Fruit fly (Drosophila melanogaster) whole organism, embryonic: ENCODE measurements around the gene Faa.
A peak's percentile ranks its signal among the peaks of the same experiment; 100 is the strongest.

Experiments
- Atf-2 ChIP-seq: fragments of 200-800 bp; sonication (Bioruptor generic); optimal IDR thresholded peaks from 2 replicates; lab custom pipeline; 2016; ENCODE audit warnings: missing biosample characterization, missing genetic modification characterization
- B-H1 ChIP-seq: fragments of 200-800 bp; sonication (Bioruptor generic); IDR thresholded peaks from 3 replicates; pipeline ENCODE4 v1.3.6; 2022; ENCODE audit warnings: missing biosample characterization, missing genetic modification characterization
- Bgb ChIP-seq: fragments of 200-800 bp; sonication (Bioruptor generic); IDR thresholded peaks from 2 replicates; pipeline ENCODE4 v1.3.6; 2022; ENCODE audit warnings: missing biosample characterization, missing genetic modification characterization; ENCODE audit not compliant: partially characterized antibody
- CG11398 ChIP-seq: fragments of 200-800 bp; sonication (Bioruptor generic); optimal IDR thresholded peaks from 2 replicates; lab custom pipeline; 2016; ENCODE audit warnings: missing biosample characterization, missing genetic modification characterization
- CG11504 ChIP-seq: fragments of 200-800 bp; sonication (Bioruptor generic); optimal IDR thresholded peaks from 3 replicates; lab custom pipeline; 2019; ENCODE audit warnings: missing biosample characterization, mild to moderate bottlenecking, missing genetic modification characterization, moderate library complexity
- CG12942 ChIP-seq: fragments of 200-800 bp; sonication (Bioruptor generic); optimal IDR thresholded peaks from 3 replicates; lab custom pipeline; 2016; ENCODE audit warnings: missing biosample characterization, missing genetic modification characterization
- CG13424 ChIP-seq: fragments of 200-800 bp; sonication (Bioruptor generic); optimal IDR thresholded peaks from 2 replicates; lab custom pipeline; 2019; ENCODE audit warnings: missing biosample characterization, mild to moderate bottlenecking, missing genetic modification characterization, moderate library complexity
- CG14965 ChIP-seq: fragments of 200-800 bp; sonication (Bioruptor generic); optimal IDR thresholded peaks from 2 replicates; lab custom pipeline; 2016; ENCODE audit warnings: missing biosample characterization, missing genetic modification characterization, borderline replicate concordance
- CG1603 ChIP-seq: fragments of 200-800 bp; sonication (Bioruptor generic); optimal IDR thresholded peaks from 2 replicates; lab custom pipeline; 2019; ENCODE audit warnings: missing biosample characterization, mild to moderate bottlenecking, missing genetic modification characterization, moderate library complexity
- CG16779 ChIP-seq: fragments of 200-800 bp; sonication (Bioruptor generic); IDR thresholded peaks from 2 replicates; pipeline ENCODE4 v1.3.6; 2022; ENCODE audit warnings: missing biosample characterization, missing genetic modification characterization
- CG2202 ChIP-seq: fragments of 200-800 bp; sonication (Bioruptor generic); optimal IDR thresholded peaks from 2 replicates; lab custom pipeline; 2018; ENCODE audit warnings: missing biosample characterization, mild to moderate bottlenecking, missing genetic modification characterization
- CG30431 ChIP-seq: fragments of 200-800 bp; sonication (Bioruptor generic); optimal IDR thresholded peaks from 2 replicates; lab custom pipeline; 2017; ENCODE audit warnings: missing biosample characterization, missing genetic modification characterization
- CG31441 ChIP-seq: fragments of 200-800 bp; sonication (Bioruptor generic); IDR thresholded peaks from 2 replicates; pipeline ENCODE4 v1.3.6; 2022; ENCODE audit warnings: missing biosample characterization, missing genetic modification characterization
- CG32772 ChIP-seq: fragments of 200-800 bp; sonication (Bioruptor generic); IDR thresholded peaks from 2 replicates; pipeline ENCODE4 v1.3.6; 2022; ENCODE audit warnings: missing biosample characterization, missing genetic modification characterization
- CG3847 ChIP-seq: fragments of 200-800 bp; sonication (Bioruptor generic); IDR thresholded peaks from 2 replicates; pipeline ENCODE4 v1.3.6; 2022; ENCODE audit warnings: missing biosample characterization, missing genetic modification characterization
- CG5180 ChIP-seq: fragments of 200-800 bp; sonication (Bioruptor generic); optimal IDR thresholded peaks from 3 replicates; lab custom pipeline; 2017; ENCODE audit warnings: missing biosample characterization, missing genetic modification characterization, mild to moderate bottlenecking, moderate library complexity, missing genetic modification reagents
- CG8290 ChIP-seq, 3 experiments: fragments of 200-800 bp; sonication (Bioruptor generic); optimal IDR thresholded peaks; 2 replicates each; lab custom pipeline; 2016 to 2019; ENCODE audit warnings: missing biosample characterization in 3 of 3, missing genetic modification characterization in 3 of 3, mild to moderate bottlenecking in 2 of 3, moderate library complexity in 1 of 3
- CG8388 ChIP-seq: fragments of 200-800 bp; sonication (Bioruptor generic); optimal IDR thresholded peaks from 2 replicates; lab custom pipeline; 2019; ENCODE audit warnings: missing biosample characterization, mild to moderate bottlenecking, missing genetic modification characterization, moderate library complexity
- CG8478 ChIP-seq: fragments of >200 bp; optimal IDR thresholded peaks from 2 replicates; lab custom pipeline; 2018
- CG9797 ChIP-seq: fragments of 200-800 bp; sonication (Bioruptor generic); optimal IDR thresholded peaks from 3 replicates; lab custom pipeline; 2018; ENCODE audit warnings: missing biosample characterization, mild to moderate bottlenecking, missing genetic modification characterization
- Dek ChIP-seq: fragments of 200-800 bp; sonication (Bioruptor generic); optimal IDR thresholded peaks from 3 replicates; lab custom pipeline; 2019; ENCODE audit warnings: missing biosample characterization, mild to moderate bottlenecking, missing genetic modification characterization, moderate library complexity
- Doc2 ChIP-seq: fragments of 200-800 bp; sonication (Bioruptor generic); IDR thresholded peaks from 2 replicates; pipeline ENCODE4 v1.3.6; 2022; ENCODE audit warnings: missing biosample characterization, missing genetic modification characterization
- Elba2 ChIP-seq: fragments of 200-800 bp; sonication (Bioruptor generic); optimal IDR thresholded peaks from 3 replicates; lab custom pipeline; 2016; ENCODE audit warnings: missing biosample characterization, missing genetic modification characterization
- HmgZ ChIP-seq: fragments of 200-800 bp; sonication (Bioruptor generic); optimal IDR thresholded peaks from 2 replicates; lab custom pipeline; 2018; ENCODE audit warnings: missing biosample characterization, mild to moderate bottlenecking, missing genetic modification characterization
- Hr3 ChIP-seq: fragments of 200-800 bp; sonication (Bioruptor generic); optimal IDR thresholded peaks from 3 replicates; lab custom pipeline; 2016; ENCODE audit warnings: missing biosample characterization, missing genetic modification characterization
- Vsx1 ChIP-seq: fragments of 200-800 bp; sonication (Bioruptor generic); optimal IDR thresholded peaks from 2 replicates; lab custom pipeline; 2017; ENCODE audit warnings: missing biosample characterization, mild to moderate bottlenecking, missing genetic modification characterization, missing genetic modification reagents
- ase ChIP-seq: fragments of 200-800 bp; sonication (Bioruptor generic); IDR thresholded peaks from 3 replicates; pipeline ENCODE4 v1.3.6; 2022; ENCODE audit warnings: missing biosample characterization, missing genetic modification characterization
- ato ChIP-seq: fragments of 200-800 bp; sonication (Bioruptor generic); IDR thresholded peaks from 2 replicates; pipeline ENCODE4 v1.3.6; 2022; ENCODE audit warnings: missing biosample characterization, missing genetic modification characterization; ENCODE audit not compliant: partially characterized antibody
- bigmax ChIP-seq: fragments of 200-800 bp; sonication (Bioruptor generic); optimal IDR thresholded peaks from 2 replicates; lab custom pipeline; 2018; ENCODE audit warnings: missing biosample characterization, mild to moderate bottlenecking, missing genetic modification characterization
- corto ChIP-seq: fragments of 200-800 bp; sonication (Bioruptor generic); optimal IDR thresholded peaks from 2 replicates; lab custom pipeline; 2016; ENCODE audit warnings: missing biosample characterization, mild to moderate bottlenecking, missing genetic modification characterization, moderate library complexity
- dan ChIP-seq: fragments of 200-800 bp; sonication (Bioruptor generic); IDR thresholded peaks from 2 replicates; pipeline ENCODE4 v1.3.6; 2022; ENCODE audit warnings: missing biosample characterization, missing genetic modification characterization
- dati ChIP-seq: fragments of 200-800 bp; sonication (Bioruptor generic); IDR thresholded peaks from 2 replicates; pipeline ENCODE4 v1.3.6; 2022; ENCODE audit warnings: missing biosample characterization, missing genetic modification characterization
- dmrt11E ChIP-seq: fragments of 200-800 bp; sonication (Bioruptor generic); optimal IDR thresholded peaks from 3 replicates; lab custom pipeline; 2018; ENCODE audit warnings: missing biosample characterization, mild to moderate bottlenecking, missing genetic modification characterization, moderate library complexity
- exex ChIP-seq: fragments of 200-800 bp; sonication (Bioruptor generic); optimal IDR thresholded peaks from 4 replicates; lab custom pipeline; 2018; ENCODE audit warnings: missing biosample characterization, mild to moderate bottlenecking, missing genetic modification characterization, moderate library complexity
- fd96Cb ChIP-seq: fragments of 200-800 bp; sonication (Bioruptor generic); optimal IDR thresholded peaks from 2 replicates; lab custom pipeline; 2018; ENCODE audit warnings: missing biosample characterization, mild to moderate bottlenecking, missing genetic modification characterization, moderate library complexity
- grn ChIP-seq: fragments of 200-800 bp; sonication (Bioruptor generic); optimal IDR thresholded peaks from 3 replicates; lab custom pipeline; 2017; ENCODE audit warnings: missing biosample characterization, missing genetic modification characterization
- hkb ChIP-seq, 2 experiments: fragments of 200-800 bp in 1 of 2; fragments of >200 bp in 1 of 2; sonication (Bioruptor generic) in 1 of 2; IDR thresholded peaks in 1 of 2; optimal IDR thresholded peaks in 1 of 2; 2 replicates each; pipeline versions ENCODE4 v1.3.6 to Lab custom; 2017 to 2022; ENCODE audit warnings: missing biosample characterization in 1 of 2, missing genetic modification characterization in 1 of 2
- lmd ChIP-seq: fragments of 200-800 bp; sonication (Bioruptor generic); IDR thresholded peaks from 2 replicates; pipeline ENCODE4 v1.3.6; 2022; ENCODE audit warnings: missing biosample characterization, missing genetic modification characterization
- maf-S ChIP-seq: fragments of 200-800 bp; sonication (Bioruptor generic); optimal IDR thresholded peaks from 2 replicates; lab custom pipeline; 2016; ENCODE audit warnings: missing biosample characterization, missing genetic modification characterization
- pfk ChIP-seq: fragments of 200-800 bp; sonication (Bioruptor generic); optimal IDR thresholded peaks from 2 replicates; lab custom pipeline; 2018; ENCODE audit warnings: missing biosample characterization, mild to moderate bottlenecking, missing genetic modification characterization, moderate library complexity
- pnt ChIP-seq: fragments of 200-800 bp; sonication (Bioruptor generic); optimal IDR thresholded peaks from 3 replicates; lab custom pipeline; 2016; ENCODE audit warnings: missing biosample characterization, missing genetic modification characterization
- scrt ChIP-seq: fragments of 200-800 bp; sonication (Bioruptor generic); optimal IDR thresholded peaks from 2 replicates; lab custom pipeline; 2018; ENCODE audit warnings: missing biosample characterization, mild to moderate bottlenecking, missing genetic modification characterization, moderate library complexity
- sug ChIP-seq: fragments of 200-800 bp; optimal IDR thresholded peaks from 2 replicates; lab custom pipeline; 2019; ENCODE audit warnings: missing biosample characterization, mild to moderate bottlenecking, missing genetic modification characterization, moderate library complexity
- tin ChIP-seq: fragments of 200-800 bp; sonication (Bioruptor generic); optimal IDR thresholded peaks from 3 replicates; lab custom pipeline; 2016; ENCODE audit warnings: missing biosample characterization, missing genetic modification characterization
- toy ChIP-seq: fragments of 200-800 bp; sonication (Bioruptor generic); IDR thresholded peaks from 2 replicates; pipeline ENCODE4 v1.3.6; 2022; ENCODE audit warnings: missing biosample characterization, missing genetic modification characterization
- trh ChIP-seq: fragments of 200-800 bp; sonication (Bioruptor generic); optimal IDR thresholded peaks from 2 replicates; lab custom pipeline; 2016; ENCODE audit warnings: missing biosample characterization, missing genetic modification characterization
- unc-4 ChIP-seq: fragments of 200-800 bp; sonication (Bioruptor generic); IDR thresholded peaks from 2 replicates; pipeline ENCODE4 v1.3.6; 2022; ENCODE audit warnings: missing biosample characterization, missing genetic modification characterization; ENCODE audit not compliant: partially characterized antibody
- vvl ChIP-seq: fragments of 200-800 bp; sonication (Bioruptor generic); IDR thresholded peaks from 2 replicates; pipeline ENCODE4 v1.3.6; 2022; ENCODE audit warnings: missing biosample characterization, missing genetic modification characterization

Faa gene

DNA sequence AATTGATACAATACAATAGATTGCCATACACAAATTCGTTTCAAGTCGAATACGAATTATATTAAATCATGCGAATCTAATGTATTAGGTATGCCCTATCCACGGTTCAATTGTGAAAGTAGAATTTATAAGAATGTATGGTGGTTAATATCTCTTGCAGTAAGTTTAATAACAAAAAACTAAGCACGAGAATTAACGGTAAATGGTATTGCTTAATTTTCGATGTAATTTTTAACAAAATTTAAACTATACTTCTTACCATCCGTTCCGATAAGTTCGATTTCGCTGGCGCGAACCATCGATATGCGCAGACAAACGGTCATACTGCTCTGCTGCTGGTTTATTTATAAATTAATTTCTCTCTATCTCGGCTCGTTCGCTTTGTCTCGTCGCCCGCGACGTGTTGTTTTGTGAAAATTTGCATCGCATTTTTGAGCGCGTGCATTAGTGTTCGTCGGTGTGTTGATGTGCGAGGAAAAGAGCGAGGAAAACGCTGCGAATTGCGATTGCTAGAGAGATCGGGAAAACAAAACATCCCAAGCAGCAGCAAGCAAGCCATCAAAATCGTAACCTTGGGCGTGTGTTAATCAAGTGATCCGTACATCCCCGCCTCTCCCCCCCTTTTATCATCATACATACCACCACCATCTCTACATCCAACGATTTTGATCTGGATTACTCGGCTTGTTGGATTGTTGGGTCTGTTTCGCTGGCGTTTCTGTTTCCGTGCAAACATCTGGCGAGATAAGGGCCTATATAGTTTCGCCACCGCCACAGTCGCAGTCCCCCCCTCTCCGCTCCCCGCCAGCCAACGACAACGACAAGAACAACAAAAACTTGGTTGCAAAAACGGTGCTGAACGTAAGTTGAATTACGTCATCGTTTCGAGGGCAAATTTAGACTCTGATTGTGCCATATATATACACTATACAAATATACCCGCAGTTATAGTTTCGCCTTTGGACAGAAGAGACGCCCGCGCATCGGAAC, 29.8 kb upstream of the Faa start, which contains the start of gene Fit1 (continued):
- peak; percentile 66 for TF ChIP-seq ato (GFP tag; lab: Robert Waterston, UW)
- no peak for TF ChIP-seq maf-S
- peak; percentile 78 for TF ChIP-seq pfk (GFP tag; lab: Kevin White, UChicago)
- TF ChIP-seq CG8478 (lab: Kevin White, UChicago): no peak
- no peak for TF ChIP-seq dati (GFP tag; lab: Robert Waterston, UW)
- no peak for TF ChIP-seq CG11504
- no peak for TF ChIP-seq CG30431 (GFP tag; lab: Kevin White, UChicago)
- TF ChIP-seq Dek (tag; lab: Kevin White, UChicago): no peak
- no peak for TF ChIP-seq dan
- TF ChIP-seq toy: no peak
- TF ChIP-seq scrt (GFP tag; lab: Kevin White, UChicago): no peak
- TF ChIP-seq CG3847 (GFP tag; lab: Robert Waterston, UW): no peak
- no peak for TF ChIP-seq Elba2 (GFP tag; lab: Kevin White, UChicago)
- TF ChIP-seq Hr3: no peak
- TF ChIP-seq CG8388 (GFP tag; lab: Kevin White, UChicago): no peak
- no peak for TF ChIP-seq B-H1
- TF ChIP-seq unc-4 (GFP tag; lab: Robert Waterston, UW): peak; percentile 40; the same call in 1 of the 2 replicates
- no peak for TF ChIP-seq CG2202 (tag; lab: Kevin White, UChicago)
- TF ChIP-seq CG14965 (GFP tag; lab: Kevin White, UChicago): no peak
- TF ChIP-seq Doc2 (GFP tag; lab: Robert Waterston, UW): no peak
- TF ChIP-seq pnt (GFP tag; lab: Kevin White, UChicago): no peak
- peak; percentile 13 for TF ChIP-seq exex (tag; lab: Kevin White, UChicago)
- TF ChIP-seq CG32772 (GFP tag; lab: Robert Waterston, UW): no peak
- peak; percentile 29 for TF ChIP-seq CG1603 (tag; lab: Kevin White, UChicago)
- no peak for TF ChIP-seq tin
- TF ChIP-seq CG16779 (GFP tag; lab: Robert Waterston, UW): no peak
- TF ChIP-seq vvl (GFP tag; lab: Robert Waterston, UW): peak; percentile 60
- no peak for TF ChIP-seq fd96Cb (tag; lab: Kevin White, UChicago)
- TF ChIP-seq CG31441 (GFP tag; lab: Robert Waterston, UW): no peak
- no peak for TF ChIP-seq trh (GFP tag; lab: Kevin White, UChicago)
- no peak for TF ChIP-seq Vsx1 (GFP tag; lab: Kevin White, UChicago)
- no peak for TF ChIP-seq ase (GFP tag; lab: Robert Waterston, UW)
- TF ChIP-seq Bgb (GFP tag; lab: Robert Waterston, UW): peak; percentile 75
- TF ChIP-seq CG11398 (GFP tag; lab: Kevin White, UChicago): no peak
- peak; percentile 82 for TF ChIP-seq sug (tag; lab: Kevin White, UChicago)
- no peak for TF ChIP-seq CG5180 (GFP tag; lab: Kevin White, UChicago)
- TF ChIP-seq hkb (optimal IDR thresholded peaks at IDR 0.05; lab: Kevin White, UChicago): no peak
- TF ChIP-seq hkb (GFP tag; IDR thresholded peaks at IDR 0.05; lab: Robert Waterston, UW): no peak
- TF ChIP-seq HmgZ (tag; lab: Kevin White, UChicago): no peak
- TF ChIP-seq CG12942: no peak
- TF ChIP-seq lmd: no peak
- TF ChIP-seq bigmax: no peak
- TF ChIP-seq corto (GFP tag; lab: Kevin White, UChicago): no peak
- no peak for TF ChIP-seq CG13424 (tag; lab: Kevin White, UChicago)
- TF ChIP-seq Atf-2 (GFP tag; lab: Kevin White, UChicago): no peak
- no peak for TF ChIP-seq dmrt11E (tag; lab: Kevin White, UChicago)
- TF ChIP-seq grn (GFP tag; lab: Kevin White, UChicago): peak; percentile 65
- TF ChIP-seq CG8290 (GFP tag; optimal IDR thresholded peaks at IDR 0.05; lab: Kevin White, UChicago): no peak
- TF ChIP-seq CG8290 (tag; optimal IDR thresholded peaks at IDR 0.05; lab: Kevin White, UChicago): no peak
- peak; percentile 74 for TF ChIP-seq CG9797
